Worm (Caenorhabditis elegans): ENCODE data around the gene rpc-25.

The rpc-25 gene

DNA sequence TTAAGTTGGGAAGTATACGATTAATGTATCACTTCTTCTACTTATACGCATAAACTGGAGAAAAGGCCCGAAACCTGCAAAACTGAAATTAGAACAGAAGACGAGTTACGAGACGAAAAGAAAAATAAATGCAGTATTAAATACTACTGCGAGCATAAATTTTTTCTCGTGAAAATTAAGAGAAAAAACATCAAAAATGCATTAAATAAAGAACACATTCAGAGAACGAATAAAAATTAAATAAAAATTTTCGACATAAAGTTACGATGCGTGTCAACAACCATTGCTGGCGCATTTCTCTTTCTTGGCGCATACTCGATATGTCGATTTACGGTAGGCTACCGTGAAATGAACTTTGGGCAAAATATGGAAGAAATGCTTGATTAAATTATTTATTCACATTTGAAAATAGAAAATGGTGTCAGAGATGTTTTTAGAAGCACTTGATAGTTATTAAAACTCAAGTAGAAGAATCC lies 1.5 kb downstream of the rpc-25 start, which contains the start of the genes ZK856.19 and ZK856.11 (continued):
- TF ChIP-seq tlf-1 (GFP tag; optimal IDR thresholded peaks at IDR 0.05) (no peak), dox-1 (GFP tag; IDR thresholded peaks at IDR 0.05) (peak; percentile 24; the same call in 1 of the 2 replicates), T26A5.8 (tag; optimal IDR thresholded peaks at IDR 0.05) (no peak), nhr-80 (tag; optimal IDR thresholded peaks at IDR 0.05) (peak; percentile 11), lin-35 (GFP tag; optimal IDR thresholded peaks at IDR 0.05) (peak in 1 of 3 experiments; percentile 55), ztf-18 (tag; optimal IDR thresholded peaks at IDR 0.05) (peak; percentile 93), ceh-27 (GFP tag; optimal IDR thresholded peaks at IDR 0.05) (peak; percentile 14), unc-130 (GFP tag; optimal IDR thresholded peaks at IDR 0.05) (peak; percentile 5), D2030.7 (GFP tag; IDR thresholded peaks at IDR 0.05) (peak; percentile 17; the same call in 1 of the 2 replicates), snpc-4 (GFP tag; optimal IDR thresholded peaks at IDR 0.05) (no peak), snpc-4 (tag; optimal IDR thresholded peaks at IDR 0.05) (peak in 2 of 4 experiments; percentile 35 to 49), B0336.3 (GFP tag; IDR thresholded peaks at IDR 0.05) (0 out of 2 replicates have a peak, but pooled peaks have one; percentile 49), nfyb-1 (GFP tag; IDR thresholded peaks at IDR 0.05) (no peak), ccch-3 (GFP tag; optimal IDR thresholded peaks at IDR 0.05) (no peak), mcd-1 (GFP tag; IDR thresholded peaks at IDR 0.05) (peak; percentile 39; the same call in 1 of the 2 replicates)

DNA sequence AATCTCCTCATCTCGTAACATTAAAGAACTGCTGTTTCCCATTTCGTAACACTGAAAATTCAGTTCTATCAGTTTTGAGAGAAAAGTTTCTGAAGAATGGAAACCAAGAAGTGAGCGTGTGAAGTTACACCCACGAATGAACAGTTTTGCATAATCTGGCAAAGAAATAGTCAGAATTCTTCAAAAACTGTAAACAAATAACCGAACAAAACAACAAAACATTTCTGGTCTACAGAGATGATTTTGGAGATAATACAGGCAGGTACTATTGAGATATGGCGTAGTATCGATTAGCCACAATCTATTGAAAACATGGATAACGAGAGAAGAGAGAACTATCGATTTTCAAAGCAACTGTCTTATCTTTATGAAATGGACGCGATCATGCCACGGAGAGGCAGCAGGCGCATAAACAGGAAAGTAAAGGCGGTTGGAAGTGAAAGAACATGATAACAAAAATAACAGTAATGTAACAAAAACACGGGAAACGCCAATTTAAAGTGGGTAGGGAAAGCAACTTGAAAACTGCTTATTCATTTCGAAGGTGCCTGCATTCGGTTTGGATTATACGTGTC lies 2.9 kb downstream of the rpc-25 start, which contains the start of gene chpf-1:
TSS of gene chpf-1 (minus strand) at position 51 of the 575 bp plus-strand sequence.
- TF ChIP-seq athp-1 (tag; optimal IDR thresholded peaks at IDR 0.05): no peak
- no peak for TF ChIP-seq madf-8 (GFP tag; conservative IDR thresholded peaks at IDR 0.05)
- TF ChIP-seq madf-6 (GFP tag; IDR thresholded peaks at IDR 0.05): 0 out of 2 replicates have a peak, but pooled peaks have one; percentile 17
- TF ChIP-seq egrh-3 (GFP tag; IDR thresholded peaks at IDR 0.05): no peak
- no peak for TF ChIP-seq attf-6 (GFP tag; IDR thresholded peaks at IDR 0.05)
- no peak for TF ChIP-seq rpc-1 (optimal IDR thresholded peaks at IDR 0.05)
- no peak for TF ChIP-seq rpc-1 (tag; optimal IDR thresholded peaks at IDR 0.05)
- TF ChIP-seq F39B2.1 (GFP tag; IDR thresholded peaks at IDR 0.05): no peak
- TF ChIP-seq fkh-3 (tag; optimal IDR thresholded peaks at IDR 0.05): no peak
- TF ChIP-seq nfyb-1 (GFP tag; IDR thresholded peaks at IDR 0.05): no peak
- no peak for TF ChIP-seq ceh-100 (GFP tag; IDR thresholded peaks at IDR 0.05)
- TF ChIP-seq egl-44 (GFP tag; IDR thresholded peaks at IDR 0.05): no peak
- TF ChIP-seq cebp-1 (GFP tag; IDR thresholded peaks at IDR 0.05): no peak
- TF ChIP-seq cebp-1 (tag; optimal IDR thresholded peaks at IDR 0.05): peak; percentile 2
- TF ChIP-seq madf-3 (GFP tag; IDR thresholded peaks at IDR 0.05): no peak
- no peak for TF ChIP-seq egl-18 (GFP tag; IDR thresholded peaks at IDR 0.05)
- peak; percentile 65 for TF ChIP-seq nhr-80 (tag; optimal IDR thresholded peaks at IDR 0.05)
- TF ChIP-seq tlf-1 (GFP tag; optimal IDR thresholded peaks at IDR 0.05): no peak
- TF ChIP-seq dpff-1 (tag; optimal IDR thresholded peaks at IDR 0.05): no peak
- no peak for TF ChIP-seq sptf-2 (GFP tag; optimal IDR thresholded peaks at IDR 0.05)
- no peak for TF ChIP-seq snpc-4 (GFP tag; optimal IDR thresholded peaks at IDR 0.05)
- TF ChIP-seq snpc-4 (tag; optimal IDR thresholded peaks at IDR 0.05): peak in 2 of 4 experiments; percentile 33 to 36
- no peak for TF ChIP-seq lag-1 (GFP tag; IDR thresholded peaks at IDR 0.05)
- TF ChIP-seq Y56A3A.18 (GFP tag; IDR thresholded peaks at IDR 0.05): no peak
- no peak for TF ChIP-seq K12H6.12 (tag; optimal IDR thresholded peaks at IDR 0.05)
- TF ChIP-seq hsf-1 (GFP tag; IDR thresholded peaks at IDR 0.05): no peak
- TF ChIP-seq nfya-2 (GFP tag; IDR thresholded peaks at IDR 0.05): no peak
- no peak for TF ChIP-seq T07F8.4 (tag; optimal IDR thresholded peaks at IDR 0.05)
- no peak for TF ChIP-seq hmg-1.2 (GFP tag; IDR thresholded peaks at IDR 0.05)
- TF ChIP-seq hlh-26 (GFP tag; conservative IDR thresholded peaks at IDR 0.05): no peak
- peak; percentile 56 for TF ChIP-seq ztf-18 (tag; optimal IDR thresholded peaks at IDR 0.05)

Measured in whole organism, young adult.